Worm (Caenorhabditis elegans) whole organism, mixed stage, embryonic: ENCODE data around the gene ZK616.8.

Experiments
- ces-1 ChIP-seq: fragments of 150-350 bp; optimal IDR thresholded peaks from 2 replicates; lab custom pipeline; 2014; ENCODE audit warnings: missing biosample characterization, missing genetic modification reagents, missing genetic modification characterization
- elt-1 ChIP-seq: sonication (generic microtip); optimal IDR thresholded peaks from 2 replicates; lab custom pipeline; 2017; ENCODE audit warnings: missing genetic modification characterization, mild to moderate bottlenecking, missing compliant biosample characterization, antibody characterized with exemption, moderate library complexity, borderline replicate concordance; ENCODE audit not compliant: insufficient read depth
- mab-5 ChIP-seq: fragments of 150-350 bp; optimal IDR thresholded peaks from 2 replicates; lab custom pipeline; 2014; ENCODE audit warnings: missing biosample characterization, missing genetic modification characterization
- nhr-12 ChIP-seq: fragments of 150-350 bp; optimal IDR thresholded peaks from 2 replicates; lab custom pipeline; 2014; ENCODE audit warnings: missing biosample characterization, missing genetic modification characterization
- nhr-237 ChIP-seq: fragments of 150-350 bp; optimal IDR thresholded peaks from 2 replicates; lab custom pipeline; 2014; ENCODE audit warnings: missing biosample characterization, missing genetic modification characterization
- nhr-76 ChIP-seq: sonication (generic microtip); optimal IDR thresholded peaks from 2 replicates; lab custom pipeline; 2017; ENCODE audit warnings: missing biosample characterization, missing genetic modification characterization
- pha-4 ChIP-seq: fragments of 150-350 bp; optimal IDR thresholded peaks from 2 replicates; lab custom pipeline; 2018; ENCODE audit warnings: missing biosample characterization, missing genetic modification reagents, missing genetic modification characterization
- snpc-4 ChIP-seq: fragments of 150-350 bp; optimal IDR thresholded peaks from 2 replicates; lab custom pipeline; 2014; ENCODE audit warnings: missing biosample characterization, missing genetic modification characterization
- sptf-1 ChIP-seq: sonication (generic microtip); optimal IDR thresholded peaks from 2 replicates; lab custom pipeline; 2017; ENCODE audit warnings: mild to moderate bottlenecking, missing genetic modification characterization, moderate library complexity, missing compliant biosample characterization
- unc-62 ChIP-seq: fragments of 150-350 bp; optimal IDR thresholded peaks from 2 replicates; lab custom pipeline; 2014; ENCODE audit warnings: missing biosample characterization, missing genetic modification reagents, missing genetic modification characterization
- ztf-11 ChIP-seq: fragments of 150-350 bp; optimal IDR thresholded peaks from 2 replicates; lab custom pipeline; 2014; ENCODE audit warnings: missing biosample characterization, missing genetic modification characterization

DNA sequence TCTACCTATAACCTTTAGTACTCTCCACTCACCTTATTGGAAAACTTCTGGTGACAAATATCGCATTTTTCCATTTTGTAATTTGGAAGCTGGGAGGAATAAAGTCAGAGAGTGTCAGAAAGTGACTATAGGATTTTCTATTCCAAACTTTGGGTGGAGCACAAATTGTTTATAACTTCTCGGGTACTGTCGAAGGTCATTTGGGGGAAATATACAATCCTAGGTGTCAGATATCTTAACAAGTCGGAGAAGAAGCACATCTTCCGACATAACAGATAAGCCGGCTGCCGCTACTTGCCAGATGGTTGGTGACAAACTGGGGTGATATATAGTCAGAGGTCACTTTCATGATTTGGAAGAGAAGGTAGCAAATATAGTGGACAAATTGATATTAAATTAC lies 7.1 kb upstream of the ZK616.8 start, which contains the start of gene ehn-3:
- TF ChIP-seq ces-1 (GFP tag; lab: Kevin White, UChicago): no peak
- no peak for TF ChIP-seq elt-1
- TF ChIP-seq snpc-4 (tag; lab: Kevin White, UChicago): no peak
- TF ChIP-seq nhr-237 (tag; lab: Kevin White, UChicago): no peak
- TF ChIP-seq pha-4 (tag; lab: Kevin White, UChicago): no peak
- TF ChIP-seq mab-5 (tag; lab: Kevin White, UChicago): no peak
- no peak for TF ChIP-seq unc-62 (GFP tag; lab: Kevin White, UChicago)
- no peak for TF ChIP-seq ztf-11
- TF ChIP-seq nhr-12: no peak
- TF ChIP-seq nhr-76: no peak
- no peak for TF ChIP-seq sptf-1
